Fruit fly (Drosophila melanogaster): ENCODE results near the gene Thor.

Thor gene

DNA sequence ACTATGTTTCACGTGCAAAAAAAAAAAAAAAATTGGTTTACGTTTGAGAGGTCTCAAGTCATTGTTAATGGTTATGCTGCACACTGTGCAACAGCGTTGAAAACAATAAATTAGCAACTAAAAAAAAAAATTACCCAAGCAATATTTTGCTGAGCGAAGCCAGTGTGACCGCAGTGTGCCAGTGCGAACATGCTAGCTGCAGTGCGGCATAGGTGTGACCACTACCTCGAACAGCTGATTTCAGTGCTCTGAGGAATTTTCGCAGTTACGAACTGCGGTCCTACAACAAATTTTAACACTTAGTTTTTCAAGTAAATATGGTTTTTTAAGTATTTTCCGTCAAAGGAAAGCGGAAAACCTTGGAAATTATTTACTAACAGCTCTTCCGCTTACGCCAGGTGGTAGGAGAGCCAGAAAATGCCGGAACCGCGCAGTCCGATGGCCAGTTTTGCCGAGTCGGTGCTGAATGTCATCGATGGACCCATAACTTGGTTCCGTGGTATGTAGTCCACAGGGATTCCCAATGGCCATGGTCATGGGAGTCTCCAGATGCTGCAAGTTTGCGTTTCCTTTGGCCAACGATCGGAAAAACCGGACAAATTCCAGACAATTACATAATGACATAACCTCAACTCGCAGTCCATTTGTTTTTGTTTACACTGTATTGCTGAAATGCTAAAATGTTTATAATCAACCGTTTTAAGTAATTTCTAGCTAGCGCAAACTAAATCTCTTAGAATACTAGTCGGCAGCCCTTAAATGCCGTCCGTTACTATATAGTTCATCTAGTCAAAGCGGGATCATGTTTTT is 12.1 kb upstream of the Thor start, which contains the start of the genes msl-2 and ND-PDSW (continued):
- no peak for TF ChIP-seq CG3065 (GFP tag; optimal IDR thresholded peaks at IDR 0.05)
- TF ChIP-seq CG7928 (GFP tag; optimal IDR thresholded peaks at IDR 0.05): no peak
- peak; percentile 36 for TF ChIP-seq HmgD (GFP tag; optimal IDR thresholded peaks at IDR 0.05)
- TF ChIP-seq CG7963 (GFP tag; IDR thresholded peaks at IDR 0.05; ENCODE audit: partially characterized antibody): no peak
- TF ChIP-seq MBD-R2 (GFP tag; IDR thresholded peaks at IDR 0.05): peak; percentile 89
- peak; percentile 44 for TF ChIP-seq dm (GFP tag; optimal IDR thresholded peaks at IDR 0.05)
- no peak for TF ChIP-seq CG1792 (GFP tag; optimal IDR thresholded peaks at IDR 0.05)
- peak; percentile 9; the same call in 1 of the 2 replicates for TF ChIP-seq Bgb (GFP tag; IDR thresholded peaks at IDR 0.05; ENCODE audit: partially characterized antibody)
- peak; percentile 42; the same call in 1 of the 3 replicates for TF ChIP-seq CG6791 (GFP tag; IDR thresholded peaks at IDR 0.05; ENCODE audit: partially characterized antibody)
- peak; percentile 62 for TF ChIP-seq CG12659 (GFP tag; optimal IDR thresholded peaks at IDR 0.05)
- 0 out of 2 replicates have a peak, but pooled peaks have one; percentile 16 for TF ChIP-seq Scr (GFP tag; IDR thresholded peaks at IDR 0.05; ENCODE audit: partially characterized antibody)
- peak; percentile 14 for TF ChIP-seq CTCF (GFP tag; optimal IDR thresholded peaks at IDR 0.05)

DNA sequence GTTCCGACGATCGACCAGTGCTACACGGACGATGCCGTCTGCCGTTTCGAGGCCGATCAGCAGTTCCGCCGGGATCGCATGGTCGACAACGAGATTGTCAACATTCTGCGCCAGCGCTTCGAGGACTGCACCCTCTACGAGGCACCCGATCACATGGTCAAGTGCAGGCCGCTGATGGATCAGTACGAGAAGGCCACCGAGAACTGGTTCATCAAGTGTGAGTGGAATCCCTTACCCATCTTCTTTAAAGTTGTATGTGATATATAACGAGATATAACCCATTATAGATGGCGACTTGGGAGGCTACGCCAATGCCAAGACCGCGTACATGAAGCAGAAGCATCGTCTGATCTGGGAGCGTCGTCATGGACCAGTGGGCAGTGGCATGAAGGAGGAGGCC is 11.4 kb upstream of the Thor start:
- TF ChIP-seq Ets65A (GFP tag) (peak; percentile 73), Med (GFP tag) (peak; percentile 59), CG8765 (GFP tag; IDR thresholded peaks at IDR 0.05) (no peak), sens (GFP tag) (peak; percentile 59)

DNA sequence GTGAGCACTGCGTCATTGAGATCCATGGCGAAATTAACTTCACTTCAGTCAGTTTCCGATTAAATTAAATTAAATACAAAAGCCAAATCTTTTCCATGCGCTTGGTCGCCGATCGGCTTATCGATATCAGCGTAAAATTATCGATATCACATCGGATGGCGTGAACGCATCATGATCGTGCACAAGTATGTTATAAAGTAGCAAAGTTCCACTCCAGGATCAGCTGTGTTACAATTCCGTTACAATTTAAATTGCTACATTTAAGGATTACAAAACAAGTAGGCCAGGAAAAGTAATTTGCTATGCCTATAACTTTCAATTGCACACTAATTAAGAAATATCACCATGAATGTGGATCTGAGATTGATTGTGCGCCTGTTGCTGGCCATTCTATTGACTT is 8.4 kb upstream of the Thor start, which contains the start of the genes Pif1 and CG31776:
Pif1 (minus strand) TSS at position 136 of the 400 bp plus-strand sequence.
CG31776 (plus strand) TSS at position 314 of the 400 bp plus-strand sequence.
- TF ChIP-seq Blimp-1 (GFP tag; optimal IDR thresholded peaks at IDR 0.05): no peak
- TF ChIP-seq CG13624 (GFP tag; optimal IDR thresholded peaks at IDR 0.05): no peak
- TF ChIP-seq Xrp1 (GFP tag; IDR thresholded peaks at IDR 0.05): no peak
- TF ChIP-seq ewg (GFP tag; optimal IDR thresholded peaks at IDR 0.05): no peak
- no peak for TF ChIP-seq CG7839 (tag; optimal IDR thresholded peaks at IDR 0.05)
- TF ChIP-seq odd (GFP tag; optimal IDR thresholded peaks at IDR 0.05): no peak
- TF ChIP-seq sna (GFP tag; IDR thresholded peaks at IDR 0.05; ENCODE audit: partially characterized antibody): peak; percentile 73
- TF ChIP-seq maf-S (GFP tag; optimal IDR thresholded peaks at IDR 0.05): no peak
- no peak for TF ChIP-seq ci (GFP tag; IDR thresholded peaks at IDR 0.05)
- TF ChIP-seq vvl (GFP tag; IDR thresholded peaks at IDR 0.05): no peak
- no peak for TF ChIP-seq org-1 (GFP tag; optimal IDR thresholded peaks at IDR 0.05)
- no peak for TF ChIP-seq Dip3 (GFP tag; optimal IDR thresholded peaks at IDR 0.05)
- TF ChIP-seq CG1024 (GFP tag; IDR thresholded peaks at IDR 0.05): no peak
- no peak for TF ChIP-seq CG9437 (GFP tag; optimal IDR thresholded peaks at IDR 0.05)
- TF ChIP-seq hkb (optimal IDR thresholded peaks at IDR 0.05): no peak
- no peak for TF ChIP-seq hkb (GFP tag; IDR thresholded peaks at IDR 0.05)
- TF ChIP-seq Elba2 (GFP tag; optimal IDR thresholded peaks at IDR 0.05): no peak
- TF ChIP-seq CG4404 (GFP tag; IDR thresholded peaks at IDR 0.05): no peak
- no peak for TF ChIP-seq CG15011 (GFP tag; optimal IDR thresholded peaks at IDR 0.05)
- TF ChIP-seq lola (GFP tag; optimal IDR thresholded peaks at IDR 0.05): no peak
- peak; percentile 63; the same call in 2 of the 3 replicates for TF ChIP-seq CG14860 (GFP tag; IDR thresholded peaks at IDR 0.05; ENCODE audit: partially characterized antibody)
- TF ChIP-seq CG3065 (GFP tag; optimal IDR thresholded peaks at IDR 0.05): no peak
- no peak for TF ChIP-seq insv (GFP tag; optimal IDR thresholded peaks at IDR 0.05)
- TF ChIP-seq bigmax (GFP tag; optimal IDR thresholded peaks at IDR 0.05): no peak
- TF ChIP-seq CG17186 (GFP tag; optimal IDR thresholded peaks at IDR 0.05): peak; percentile 88
- TF ChIP-seq Dek (tag; optimal IDR thresholded peaks at IDR 0.05): no peak
- TF ChIP-seq crol (GFP tag; IDR thresholded peaks at IDR 0.05): no peak
- no peak for TF ChIP-seq Hr39 (optimal IDR thresholded peaks at IDR 0.05)
- no peak for TF ChIP-seq Bteb2 (GFP tag; optimal IDR thresholded peaks at IDR 0.05)
- TF ChIP-seq CG4707 (GFP tag; optimal IDR thresholded peaks at IDR 0.05): no peak
- TF ChIP-seq btn (GFP tag; optimal IDR thresholded peaks at IDR 0.05): no peak
- no peak for TF ChIP-seq CG17912 (GFP tag; optimal IDR thresholded peaks at IDR 0.05)
- TF ChIP-seq ems (GFP tag; optimal IDR thresholded peaks at IDR 0.05): no peak
